Fruit fly (Drosophila melanogaster) whole organism, prepupa: ENCODE results near the gene Lint-1.

Source experiments
- CG10631 ChIP-seq: fragments of 200-800 bp; sonication (Bioruptor generic); optimal IDR thresholded peaks from 2 replicates; lab custom pipeline; 2016; ENCODE audit warnings: missing biosample characterization, missing genetic modification characterization
- CG10669 ChIP-seq: fragments of 200-800 bp; sonication (Bioruptor generic); optimal IDR thresholded peaks from 3 replicates; lab custom pipeline; 2018; ENCODE audit warnings: missing biosample characterization, mild to moderate bottlenecking, missing genetic modification characterization, moderate library complexity
- CG11902 ChIP-seq: fragments of 200-800 bp; sonication (Bioruptor generic); optimal IDR thresholded peaks from 3 replicates; lab custom pipeline; 2016; ENCODE audit warnings: missing biosample characterization, missing genetic modification characterization
- CG15336 ChIP-seq: fragments of 200-800 bp; sonication (Bioruptor generic); IDR thresholded peaks from 2 replicates; pipeline ENCODE4 v1.3.6; 2022; ENCODE audit warnings: missing biosample characterization, missing genetic modification characterization
- CG1621 ChIP-seq: fragments of 200-800 bp; sonication (Bioruptor generic); optimal IDR thresholded peaks from 3 replicates; lab custom pipeline; 2018; ENCODE audit warnings: missing biosample characterization, mild to moderate bottlenecking, missing genetic modification characterization
- CG16779 ChIP-seq: fragments of 200-800 bp; sonication (Bioruptor generic); optimal IDR thresholded peaks from 3 replicates; lab custom pipeline; 2017; ENCODE audit warnings: missing biosample characterization, mild to moderate bottlenecking, missing genetic modification characterization
- CG3032 ChIP-seq: fragments of 200-800 bp; optimal IDR thresholded peaks from 2 replicates; lab custom pipeline; 2019; ENCODE audit warnings: missing biosample characterization, mild to moderate bottlenecking, missing genetic modification characterization, moderate library complexity
- CG31627 ChIP-seq: fragments of 200-800 bp; sonication (Bioruptor generic); optimal IDR thresholded peaks from 3 replicates; lab custom pipeline; 2016; ENCODE audit warnings: missing biosample characterization, missing genetic modification characterization
- CG32006 ChIP-seq: fragments of 200-800 bp; sonication (Bioruptor generic); optimal IDR thresholded peaks from 3 replicates; lab custom pipeline; 2017; ENCODE audit warnings: missing biosample characterization, mild to moderate bottlenecking, missing genetic modification characterization
- CG34406 ChIP-seq: fragments of 200-800 bp; sonication (Bioruptor generic); optimal IDR thresholded peaks from 3 replicates; lab custom pipeline; 2016; ENCODE audit warnings: missing biosample characterization, missing genetic modification characterization
- CG3919 ChIP-seq: fragments of 200-800 bp; sonication (Bioruptor generic); optimal IDR thresholded peaks from 3 replicates; lab custom pipeline; 2016; ENCODE audit warnings: missing biosample characterization, missing genetic modification characterization
- CG6163 ChIP-seq: fragments of 200-800 bp; sonication (Bioruptor generic); IDR thresholded peaks from 3 replicates; pipeline ENCODE4 v1.3.6; 2022; ENCODE audit warnings: missing biosample characterization, missing genetic modification characterization
- CG6276 ChIP-seq: fragments of 200-800 bp; sonication (Bioruptor generic); optimal IDR thresholded peaks from 2 replicates; lab custom pipeline; 2017; ENCODE audit warnings: missing biosample characterization, mild to moderate bottlenecking, missing genetic modification characterization
- CG6792 ChIP-seq: fragments of 200-800 bp; sonication (Bioruptor generic); optimal IDR thresholded peaks from 3 replicates; lab custom pipeline; 2016; ENCODE audit warnings: missing biosample characterization, missing genetic modification characterization
- CG7368 ChIP-seq: fragments of 200-800 bp; sonication (Bioruptor generic); optimal IDR thresholded peaks from 3 replicates; lab custom pipeline; 2016; ENCODE audit warnings: missing biosample characterization, missing genetic modification characterization
- CG9139 ChIP-seq: fragments of 200-800 bp; sonication (Bioruptor generic); optimal IDR thresholded peaks from 3 replicates; lab custom pipeline; 2017; ENCODE audit warnings: missing biosample characterization, mild to moderate bottlenecking, missing genetic modification characterization
- Eip78C ChIP-seq: fragments of 200-800 bp; sonication (Bioruptor generic); peaks from one replicate; lab custom pipeline; 2016; ENCODE audit warnings: missing biosample characterization, missing genetic modification characterization
- Eip93F ChIP-seq: fragments of 200-800 bp; sonication (Bioruptor generic); optimal IDR thresholded peaks from 2 replicates; lab custom pipeline; 2016; ENCODE audit warnings: missing biosample characterization, mild to moderate bottlenecking, missing genetic modification characterization
- Ets21C ChIP-seq: fragments of 200-800 bp; sonication (Bioruptor generic); optimal IDR thresholded peaks from 3 replicates; lab custom pipeline; 2016; ENCODE audit warnings: missing biosample characterization, missing genetic modification characterization
- Ets96B ChIP-seq: fragments of 200-800 bp; optimal IDR thresholded peaks from 2 replicates; lab custom pipeline; 2019; ENCODE audit warnings: missing biosample characterization, mild to moderate bottlenecking, missing genetic modification characterization, moderate library complexity
- Gug ChIP-seq: fragments of 200-800 bp; sonication (Bioruptor generic); IDR thresholded peaks from 2 replicates; pipeline ENCODE4 v1.3.6; 2022; ENCODE audit warnings: missing biosample characterization, missing genetic modification characterization
- Hr38 ChIP-seq: sonication (Bioruptor generic); optimal IDR thresholded peaks from 2 replicates; lab custom pipeline; 2016; ENCODE audit warnings: missing biosample characterization, missing genetic modification characterization
- Hr39 ChIP-seq: fragments of 200-800 bp; sonication (Bioruptor generic); optimal IDR thresholded peaks from 2 replicates; lab custom pipeline; 2016; ENCODE audit warnings: missing biosample characterization, missing genetic modification characterization
- Met ChIP-seq: fragments of 200-800 bp; sonication (Bioruptor generic); optimal IDR thresholded peaks from 3 replicates; lab custom pipeline; 2016; ENCODE audit warnings: missing biosample characterization, missing genetic modification characterization
- OdsH ChIP-seq: fragments of 200-800 bp; sonication (Bioruptor generic); optimal IDR thresholded peaks from 3 replicates; lab custom pipeline; 2016; ENCODE audit warnings: missing biosample characterization, missing genetic modification characterization
- Smox ChIP-seq: fragments of 200-800 bp; sonication (Bioruptor generic); optimal IDR thresholded peaks from 3 replicates; lab custom pipeline; 2016; ENCODE audit warnings: missing biosample characterization, missing genetic modification characterization
- Sox102F ChIP-seq: fragments of 200-800 bp; sonication (Bioruptor generic); optimal IDR thresholded peaks from 2 replicates; lab custom pipeline; 2016; ENCODE audit warnings: missing biosample characterization, mild to moderate bottlenecking, missing genetic modification characterization
- Sox14 ChIP-seq: fragments of 200-800 bp; sonication (Bioruptor generic); optimal IDR thresholded peaks from 3 replicates; lab custom pipeline; 2016; ENCODE audit warnings: missing biosample characterization, missing genetic modification characterization
- Sox15 ChIP-seq: fragments of 200-800 bp; sonication (Bioruptor generic); optimal IDR thresholded peaks from 3 replicates; lab custom pipeline; 2016; ENCODE audit warnings: missing biosample characterization, missing genetic modification characterization
- achi ChIP-seq: fragments of 200-800 bp; sonication (Bioruptor generic); optimal IDR thresholded peaks from 3 replicates; lab custom pipeline; 2016; ENCODE audit warnings: missing biosample characterization, missing genetic modification characterization
- acj6 ChIP-seq: fragments of 200-800 bp; sonication (Bioruptor generic); optimal IDR thresholded peaks from 3 replicates; lab custom pipeline; 2016; ENCODE audit warnings: missing biosample characterization, missing genetic modification characterization
- cyc ChIP-seq: fragments of 200-800 bp; sonication (Bioruptor generic); optimal IDR thresholded peaks from 3 replicates; lab custom pipeline; 2016; ENCODE audit warnings: missing biosample characterization, missing genetic modification characterization
- dac ChIP-seq: fragments of 200-800 bp; sonication (Bioruptor generic); optimal IDR thresholded peaks from 2 replicates; lab custom pipeline; 2017; ENCODE audit warnings: missing biosample characterization, mild to moderate bottlenecking, missing genetic modification characterization
- dsx ChIP-seq: fragments of 200-800 bp; optimal IDR thresholded peaks from 3 replicates; lab custom pipeline; 2019; ENCODE audit warnings: missing biosample characterization, mild to moderate bottlenecking, missing genetic modification characterization, moderate library complexity; ENCODE audit not compliant: poor library complexity, severe bottlenecking
- esn ChIP-seq: fragments of 200-800 bp; sonication (Bioruptor generic); optimal IDR thresholded peaks from 2 replicates; lab custom pipeline; 2016; ENCODE audit warnings: missing biosample characterization, mild to moderate bottlenecking, missing genetic modification characterization, moderate library complexity
- fd59A ChIP-seq: fragments of 200-800 bp; sonication (Bioruptor generic); optimal IDR thresholded peaks from 2 replicates; lab custom pipeline; 2017; ENCODE audit warnings: missing biosample characterization, mild to moderate bottlenecking, missing genetic modification characterization, missing genetic modification reagents
- fd85E ChIP-seq: fragments of 200-800 bp; sonication (Bioruptor generic); optimal IDR thresholded peaks from 3 replicates; lab custom pipeline; 2016; ENCODE audit warnings: missing biosample characterization, missing genetic modification characterization
- fkh ChIP-seq: fragments of 200-800 bp; sonication (Bioruptor generic); optimal IDR thresholded peaks from 3 replicates; lab custom pipeline; 2017; ENCODE audit warnings: missing biosample characterization, mild to moderate bottlenecking, missing genetic modification characterization, moderate library complexity
- lz ChIP-seq: fragments of 200-800 bp; sonication (Bioruptor generic); optimal IDR thresholded peaks from 3 replicates; lab custom pipeline; 2016; ENCODE audit warnings: missing biosample characterization, missing genetic modification characterization
- net ChIP-seq: fragments of 200-800 bp; sonication (Bioruptor generic); optimal IDR thresholded peaks from 3 replicates; lab custom pipeline; 2016; ENCODE audit warnings: missing biosample characterization, missing genetic modification characterization
- pdm3 ChIP-seq: fragments of 200-800 bp; sonication (Bioruptor generic); optimal IDR thresholded peaks from 3 replicates; lab custom pipeline; 2016; ENCODE audit warnings: missing biosample characterization, missing genetic modification characterization
- salr ChIP-seq, 2 experiments: fragments of 200-800 bp; sonication (Bioruptor generic); optimal IDR thresholded peaks; 3 replicates each; lab custom pipeline; 2016 to 2018; ENCODE audit warnings: missing biosample characterization in 2 of 2, missing genetic modification characterization in 2 of 2, mild to moderate bottlenecking in 1 of 2
- spab ChIP-seq: fragments of 200-800 bp; sonication (Bioruptor generic); optimal IDR thresholded peaks from 2 replicates; lab custom pipeline; 2017; ENCODE audit warnings: missing biosample characterization, mild to moderate bottlenecking, missing genetic modification characterization, missing genetic modification reagents
- ss ChIP-seq, 2 experiments: fragments of 200-800 bp; sonication (Bioruptor generic); optimal IDR thresholded peaks; 2 replicates in 1 of 2; 3 replicates in 1 of 2; lab custom pipeline; 2017 to 2018; ENCODE audit warnings: mild to moderate bottlenecking in 2 of 2, missing biosample characterization in 2 of 2, missing genetic modification characterization in 2 of 2, moderate library complexity in 1 of 2
- vri ChIP-seq: fragments of 200-800 bp; sonication (Bioruptor generic); optimal IDR thresholded peaks from 3 replicates; lab custom pipeline; 2016; ENCODE audit warnings: missing biosample characterization, mild to moderate bottlenecking, missing genetic modification characterization

The Lint-1 gene

dm6 chrX:11136587-11137512, 12.3 kb upstream of the Lint-1 start, which contains the start of gene Klp10A (continued):
- no peak for TF ChIP-seq spab
- peak; percentile 2 for TF ChIP-seq CG9139 (GFP tag; lab: Kevin White, UChicago)
- peak; percentile 34 for TF ChIP-seq achi
- TF ChIP-seq vri (GFP tag; lab: Kevin White, UChicago): peak; percentile 87
- TF ChIP-seq esn (GFP tag; lab: Kevin White, UChicago): peak; percentile 35
- TF ChIP-seq fd85E: no peak
- peak; percentile 77 for TF ChIP-seq Eip78C (GFP tag; lab: Kevin White, UChicago)
- TF ChIP-seq Eip93F (GFP tag; lab: Kevin White, UChicago): no peak
- TF ChIP-seq Ets21C: no peak
- TF ChIP-seq Sox15: no peak
- no peak for TF ChIP-seq CG6163 (GFP tag; lab: Robert Waterston, UW)
- no peak for TF ChIP-seq pdm3 (GFP tag; lab: Kevin White, UChicago)
- TF ChIP-seq CG6276 (GFP tag; lab: Kevin White, UChicago): no peak
- peak; percentile 4 for TF ChIP-seq acj6 (GFP tag; lab: Kevin White, UChicago)
- no peak for TF ChIP-seq CG16779 (tag; lab: Kevin White, UChicago)
- TF ChIP-seq Met (GFP tag; lab: Kevin White, UChicago): peak; percentile 39
- no peak for TF ChIP-seq salr (GFP tag; optimal IDR thresholded peaks at IDR 0.05; lab: Kevin White, UChicago)
- TF ChIP-seq ss (GFP tag; optimal IDR thresholded peaks at IDR 0.05; lab: Kevin White, UChicago): no peak
- TF ChIP-seq Gug: no peak
- TF ChIP-seq CG3919: no peak
- no peak for TF ChIP-seq dac (GFP tag; lab: Kevin White, UChicago)
- TF ChIP-seq Ets96B (tag; lab: Kevin White, UChicago): no peak
- TF ChIP-seq CG10669: no peak
- peak; percentile 48 for TF ChIP-seq lz (GFP tag; lab: Kevin White, UChicago)
- TF ChIP-seq CG6792 (GFP tag; lab: Kevin White, UChicago): no peak
- no peak for TF ChIP-seq CG11902 (GFP tag; lab: Kevin White, UChicago)
- TF ChIP-seq CG1621 (tag; lab: Kevin White, UChicago): no peak
- TF ChIP-seq Sox14 (GFP tag; lab: Kevin White, UChicago): peak; percentile 51
- no peak for TF ChIP-seq CG3032 (tag; lab: Kevin White, UChicago)
- no peak for TF ChIP-seq Sox102F (GFP tag; lab: Kevin White, UChicago)

- no peak for TF ChIP-seq Gug
- no peak for TF ChIP-seq CG10669
- TF ChIP-seq Sox14 (GFP tag; lab: Kevin White, UChicago): peak; percentile 54
- TF ChIP-seq cyc (GFP tag; lab: Kevin White, UChicago): peak; percentile 7
- no peak for TF ChIP-seq lz (GFP tag; lab: Kevin White, UChicago)
- TF ChIP-seq Met (GFP tag; lab: Kevin White, UChicago): no peak
- peak; percentile 36 for TF ChIP-seq CG31627 (GFP tag; lab: Kevin White, UChicago)
- TF ChIP-seq CG10631 (GFP tag; lab: Kevin White, UChicago): peak; percentile 12
- peak; percentile 18 for TF ChIP-seq vri (GFP tag; lab: Kevin White, UChicago)
- TF ChIP-seq Hr38 (GFP tag; lab: Kevin White, UChicago): no peak
- TF ChIP-seq Smox: no peak
- no peak for TF ChIP-seq CG9139 (GFP tag; lab: Kevin White, UChicago)
- TF ChIP-seq Eip78C (GFP tag; lab: Kevin White, UChicago): no peak
- TF ChIP-seq pdm3 (GFP tag; lab: Kevin White, UChicago): peak; percentile 30
- no peak for TF ChIP-seq salr (GFP tag; optimal IDR thresholded peaks at IDR 0.05; lab: Kevin White, UChicago)
- peak; percentile 30 for TF ChIP-seq CG3032 (tag; lab: Kevin White, UChicago)
- peak; percentile 34 for TF ChIP-seq Hr39 (GFP tag; lab: Kevin White, UChicago)
- peak; percentile 10 for TF ChIP-seq dsx
- TF ChIP-seq fd59A (GFP tag; lab: Kevin White, UChicago): no peak
- TF ChIP-seq CG7368 (GFP tag; lab: Kevin White, UChicago): no peak
- peak; percentile 3 for TF ChIP-seq OdsH
- TF ChIP-seq CG15336 (GFP tag; lab: Robert Waterston, UW): no peak
- TF ChIP-seq CG34406 (GFP tag; lab: Kevin White, UChicago): no peak
- peak; percentile 6 for TF ChIP-seq fkh (GFP tag; lab: Kevin White, UChicago)
- TF ChIP-seq CG1621 (tag; lab: Kevin White, UChicago): peak; percentile 74
- no peak for TF ChIP-seq net (GFP tag; lab: Kevin White, UChicago)
- TF ChIP-seq CG32006 (GFP tag; lab: Kevin White, UChicago): peak; percentile 7
- no peak for TF ChIP-seq spab
Observed at dm6 chrX:11137566-11138186, 11.4 kb upstream of the Lint-1 start, which contains the start of gene CDK2AP1. TSS of gene CDK2AP1 (plus strand) at chrX:11137859.
